Worm (Caenorhabditis elegans) whole organism, L1 larva: ENCODE measurements around the gene F10A3.11.
A peak's percentile ranks its signal among the peaks of the same experiment; 100 is the strongest.

ENCODE experiments used
- C04F5.9 ChIP-seq: sonication (generic microtip); optimal IDR thresholded peaks from 2 replicates; lab custom pipeline; 2016; ENCODE audit warnings: missing genetic modification characterization, missing compliant biosample characterization
- C34B4.2 ChIP-seq: sonication (generic microtip); optimal IDR thresholded peaks from 2 replicates; lab custom pipeline; 2017; ENCODE audit warnings: mild to moderate bottlenecking, missing genetic modification characterization, missing compliant biosample characterization
- F16B12.6 ChIP-seq: fragments of 150-350 bp; optimal IDR thresholded peaks from 2 replicates; lab custom pipeline; 2014; ENCODE audit warnings: missing biosample characterization, missing genetic modification characterization
- aha-1 ChIP-seq: fragments of 150-350 bp; optimal IDR thresholded peaks from 2 replicates; lab custom pipeline; 2014; ENCODE audit warnings: missing biosample characterization, missing genetic modification characterization
- alr-1 ChIP-seq: fragments of 200-800 bp; sonication (Bioruptor generic); optimal IDR thresholded peaks from 2 replicates; lab custom pipeline; 2018; ENCODE audit warnings: borderline replicate concordance, mild to moderate bottlenecking, missing genetic modification characterization, missing compliant biosample characterization
- blmp-1 ChIP-seq: fragments of 150-350 bp; optimal IDR thresholded peaks from 2 replicates; lab custom pipeline; 2014; ENCODE audit warnings: missing biosample characterization, missing genetic modification characterization
- ceh-63 ChIP-seq: fragments of 200-800 bp; sonication (Bioruptor generic); optimal IDR thresholded peaks from 2 replicates; lab custom pipeline; 2018; ENCODE audit warnings: mild to moderate bottlenecking, missing genetic modification characterization, missing compliant biosample characterization
- ceh-8 ChIP-seq: fragments of 200-800 bp; sonication (Bioruptor generic); optimal IDR thresholded peaks from 2 replicates; lab custom pipeline; 2018; ENCODE audit warnings: mild to moderate bottlenecking, missing genetic modification characterization, moderate library complexity, missing compliant biosample characterization
- ceh-88 ChIP-seq: fragments of 200-800 bp; sonication (Bioruptor generic); IDR thresholded peaks from 2 replicates; pipeline ENCODE4 v1.3.6; 2022; ENCODE audit warnings: missing genetic modification characterization, missing compliant biosample characterization
- ceh-90 ChIP-seq: sonication (generic microtip); optimal IDR thresholded peaks from 2 replicates; lab custom pipeline; 2016; ENCODE audit warnings: missing genetic modification characterization, missing compliant biosample characterization
- dpl-1 ChIP-seq, 3 experiments: fragments of 150-350 bp in 2 of 3; sonication (generic microtip) in 1 of 3; optimal IDR thresholded peaks; 2 replicates each; lab custom pipeline; 2014 to 2017; ENCODE audit warnings: missing biosample characterization in 3 of 3, missing genetic modification characterization in 3 of 3, missing genetic modification reagents in 3 of 3
- dsc-1 ChIP-seq: sonication (generic microtip); optimal IDR thresholded peaks from 2 replicates; lab custom pipeline; 2016; ENCODE audit warnings: mild to moderate bottlenecking, missing genetic modification characterization, missing compliant biosample characterization
- efl-1 ChIP-seq, 4 experiments: fragments of 150-350 bp; optimal IDR thresholded peaks in 3 of 4; peaks in 1 of 4; 1 replicate in 1 of 4; 2 replicates in 3 of 4; lab custom pipeline; 2014; ENCODE audit warnings: missing biosample characterization in 2 of 4, missing genetic modification characterization in 2 of 4, missing genetic modification reagents in 2 of 4
- egl-13 ChIP-seq: sonication (generic microtip); optimal IDR thresholded peaks from 2 replicates; lab custom pipeline; 2016; ENCODE audit warnings: missing genotype, missing genetic modification reagents, missing genetic modification characterization, missing compliant biosample characterization
- egl-27 ChIP-seq, 2 experiments: fragments of 150-350 bp in 1 of 2; sonication (generic microtip); optimal IDR thresholded peaks; 3 replicates each; lab custom pipeline; 2017 to 2018; ENCODE audit warnings: missing biosample characterization in 2 of 2, missing genetic modification characterization in 2 of 2, missing genetic modification reagents in 2 of 2
- elt-2 ChIP-seq: sonication (generic microtip); optimal IDR thresholded peaks from 2 replicates; lab custom pipeline; 2016; ENCODE audit warnings: missing genetic modification characterization, mild to moderate bottlenecking, inconsistent platforms, missing compliant biosample characterization, missing genetic modification reagents
- fkh-10 ChIP-seq: sonication (generic microtip); optimal IDR thresholded peaks from 2 replicates; lab custom pipeline; 2017; ENCODE audit warnings: missing biosample characterization, missing genetic modification reagents, missing genetic modification characterization
- fkh-8 ChIP-seq: sonication (generic microtip); optimal IDR thresholded peaks from 2 replicates; lab custom pipeline; 2016; ENCODE audit warnings: mild to moderate bottlenecking, missing genetic modification characterization, missing compliant biosample characterization
- fos-1 ChIP-seq: fragments of 150-350 bp; optimal IDR thresholded peaks from 2 replicates; lab custom pipeline; 2014; ENCODE audit warnings: missing biosample characterization, missing genetic modification characterization
- hlh-17 ChIP-seq: fragments of 200-800 bp; sonication (Bioruptor generic); optimal IDR thresholded peaks from 2 replicates; lab custom pipeline; 2018; ENCODE audit warnings: missing genetic modification characterization, mild to moderate bottlenecking, missing compliant biosample characterization, moderate library complexity, borderline replicate concordance
- irx-1 ChIP-seq: sonication (generic microtip); optimal IDR thresholded peaks from 2 replicates; lab custom pipeline; 2016; ENCODE audit warnings: missing genetic modification characterization, missing compliant biosample characterization
- jun-1 ChIP-seq: fragments of 150-350 bp; optimal IDR thresholded peaks from 2 replicates; lab custom pipeline; 2014; ENCODE audit warnings: missing biosample characterization, missing genetic modification reagents, missing genetic modification characterization
- lir-3 ChIP-seq: sonication (generic microtip); optimal IDR thresholded peaks from 2 replicates; lab custom pipeline; 2016; ENCODE audit warnings: mild to moderate bottlenecking, missing genetic modification characterization, moderate library complexity, missing compliant biosample characterization; ENCODE audit not compliant: poor library complexity
- lsy-2 ChIP-seq, 2 experiments: fragments of 150-350 bp; optimal IDR thresholded peaks; 2 replicates each; lab custom pipeline; 2014; ENCODE audit warnings: missing biosample characterization in 2 of 2, missing genetic modification characterization in 2 of 2
- mep-1 ChIP-seq: fragments of 150-350 bp; optimal IDR thresholded peaks from 2 replicates; lab custom pipeline; 2014; ENCODE audit warnings: missing biosample characterization, missing genetic modification characterization
- nhr-19 ChIP-seq: fragments of 200-800 bp; sonication (Bioruptor generic); conservative IDR thresholded peaks from 2 replicates; pipeline ENCODE4 v1.3.6; 2022; ENCODE audit warnings: missing genetic modification characterization, missing compliant biosample characterization
- nhr-20 ChIP-seq: sonication (generic microtip); optimal IDR thresholded peaks from 2 replicates; lab custom pipeline; 2016; ENCODE audit warnings: mild to moderate bottlenecking, missing genetic modification characterization, missing compliant biosample characterization
- nhr-237 ChIP-seq: fragments of 150-350 bp; optimal IDR thresholded peaks from 2 replicates; lab custom pipeline; 2014; ENCODE audit warnings: missing biosample characterization, missing genetic modification characterization
- nhr-47 ChIP-seq: sonication (generic microtip); optimal IDR thresholded peaks from 2 replicates; lab custom pipeline; 2016; ENCODE audit warnings: mild to moderate bottlenecking, missing genetic modification characterization, moderate library complexity, missing compliant biosample characterization
- nhr-71 ChIP-seq: sonication (generic microtip); optimal IDR thresholded peaks from 2 replicates; lab custom pipeline; 2016; ENCODE audit warnings: mild to moderate bottlenecking, missing genetic modification characterization, moderate library complexity, missing compliant biosample characterization
- nhr-77 ChIP-seq: fragments of 150-350 bp; optimal IDR thresholded peaks from 2 replicates; lab custom pipeline; 2014; ENCODE audit warnings: missing biosample characterization, missing genetic modification characterization
- nhr-85 ChIP-seq: sonication (generic microtip); peaks from one replicate; lab custom pipeline; 2016; ENCODE audit warnings: missing genetic modification characterization, inconsistent platforms, missing compliant biosample characterization
- pax-3 ChIP-seq: fragments of 200-800 bp; sonication (Bioruptor generic); optimal IDR thresholded peaks from 2 replicates; lab custom pipeline; 2018; ENCODE audit warnings: mild to moderate bottlenecking, missing genetic modification characterization, moderate library complexity, missing compliant biosample characterization
- pqm-1 ChIP-seq: sonication (generic microtip); optimal IDR thresholded peaks from 3 replicates; lab custom pipeline; 2017; ENCODE audit warnings: missing biosample characterization, missing genetic modification characterization
- skn-1 ChIP-seq: fragments of 150-350 bp; optimal IDR thresholded peaks from 2 replicates; lab custom pipeline; 2014; ENCODE audit warnings: missing biosample characterization, missing genetic modification characterization
- snpc-4 ChIP-seq: fragments of 150-350 bp; optimal IDR thresholded peaks from 2 replicates; lab custom pipeline; 2014; ENCODE audit warnings: missing biosample characterization, missing genetic modification characterization
- snu-23 ChIP-seq: sonication (generic microtip); optimal IDR thresholded peaks from 2 replicates; lab custom pipeline; 2016; ENCODE audit warnings: missing genetic modification characterization, missing compliant biosample characterization
- sox-4 ChIP-seq: sonication (generic microtip); optimal IDR thresholded peaks from 2 replicates; lab custom pipeline; 2016; ENCODE audit warnings: missing genetic modification characterization, missing compliant biosample characterization
- sup-37 ChIP-seq: fragments of 200-800 bp; sonication (Bioruptor generic); optimal IDR thresholded peaks from 2 replicates; lab custom pipeline; 2018; ENCODE audit warnings: mild to moderate bottlenecking, missing genetic modification characterization, missing compliant biosample characterization
- tbx-2 ChIP-seq: sonication (generic microtip); optimal IDR thresholded peaks from 2 replicates; lab custom pipeline; 2016; ENCODE audit warnings: missing genetic modification characterization, missing compliant biosample characterization
- tlp-1 ChIP-seq: fragments of 150-350 bp; optimal IDR thresholded peaks from 2 replicates; lab custom pipeline; 2014; ENCODE audit warnings: missing biosample characterization, missing genetic modification characterization
- unc-130 ChIP-seq: fragments of 150-350 bp; optimal IDR thresholded peaks from 2 replicates; lab custom pipeline; 2017; ENCODE audit warnings: missing biosample characterization, missing genetic modification characterization, inconsistent platforms
- zag-1 ChIP-seq: fragments of 150-350 bp; optimal IDR thresholded peaks from 2 replicates; lab custom pipeline; 2014; ENCODE audit warnings: missing biosample characterization, missing genetic modification characterization
- zip-4 ChIP-seq: fragments of 200-800 bp; sonication (Bioruptor generic); optimal IDR thresholded peaks from 2 replicates; lab custom pipeline; 2018; ENCODE audit warnings: mild to moderate bottlenecking, missing genetic modification characterization, moderate library complexity, missing compliant biosample characterization
- ztf-4 ChIP-seq: fragments of 150-350 bp; optimal IDR thresholded peaks from 2 replicates; lab custom pipeline; 2014; ENCODE audit warnings: missing biosample characterization, missing genetic modification characterization

Gene F10A3.11

ce11 chrV:16159594-16159993 lies 2.9 kb upstream of the F10A3.11 start, which contains the start of gene F10A3.17:
Gene F10A3.17 (minus strand): TSS chrV:16159694.
- TF ChIP-seq tbx-2 (tag; lab: Kevin White, UChicago) = no peak
- TF ChIP-seq sox-4 (tag; lab: Kevin White, UChicago) = no peak
- no peak for TF ChIP-seq C04F5.9 (tag; lab: Kevin White, UChicago)
- TF ChIP-seq ceh-90 = no peak
- no peak for TF ChIP-seq F16B12.6 (tag; lab: Kevin White, UChicago)
- TF ChIP-seq nhr-47 = no peak
- no peak for TF ChIP-seq blmp-1
- TF ChIP-seq nhr-19 (GFP tag; lab: Robert Waterston, UW) = no peak
- no peak for TF ChIP-seq nhr-20 (tag; lab: Kevin White, UChicago)
- no peak for TF ChIP-seq nhr-85 (tag; lab: Kevin White, UChicago)
- no peak for TF ChIP-seq fkh-10 (GFP tag; lab: Kevin White, UChicago)
- no peak for TF ChIP-seq elt-2 (tag; lab: Kevin White, UChicago)
- TF ChIP-seq fkh-8 (tag; lab: Kevin White, UChicago) = no peak
- TF ChIP-seq hlh-17 (GFP tag; lab: Kevin White, UChicago) = no peak
- no peak for TF ChIP-seq ceh-63 (GFP tag; lab: Kevin White, UChicago)
- TF ChIP-seq nhr-77 = no peak
- TF ChIP-seq mep-1 (tag; lab: Kevin White, UChicago) = no peak

- TF ChIP-seq snpc-4 (tag; lab: Kevin White, UChicago) (peak; percentile 2), zip-4 (GFP tag; lab: Kevin White, UChicago) (peak; percentile 79), skn-1 (peak; percentile 2), pqm-1 (no peak), elt-2 (tag; lab: Kevin White, UChicago) (peak; percentile 24), efl-1 (optimal IDR thresholded peaks at IDR 0.05; lab: Kevin White, UChicago) (peak in 1 of 2 experiments; percentile 9), efl-1 (GFP tag; optimal IDR thresholded peaks at IDR 0.05 in 1 of 2; lab: Kevin White, UChicago) (peak in 1 of 2 experiments; percentile 4), lsy-2 (tag; optimal IDR thresholded peaks at IDR 0.05; lab: Kevin White, UChicago) (no peak)
Observed at ce11 chrV:16160087-16160486, 2.4 kb upstream of the F10A3.11 start.

ce11 chrV:16163719-16164118 lies 1.2 kb downstream of the F10A3.11 start, which contains the start of gene F10A3.12:
Gene F10A3.12 (plus strand): TSS chrV:16164019.
- TF ChIP-seq zip-4 (GFP tag; lab: Kevin White, UChicago) = no peak
- TF ChIP-seq sup-37 (GFP tag; lab: Kevin White, UChicago) = no peak
- TF ChIP-seq jun-1 (tag; lab: Kevin White, UChicago) = no peak
- no peak for TF ChIP-seq tlp-1
- no peak for TF ChIP-seq nhr-237 (tag; lab: Kevin White, UChicago)
- no peak for TF ChIP-seq mep-1 (tag; lab: Kevin White, UChicago)
- TF ChIP-seq egl-27 (tag; optimal IDR thresholded peaks at IDR 0.05; lab: Kevin White, UChicago) = no peak
- TF ChIP-seq aha-1 (tag; lab: Kevin White, UChicago) = no peak
- no peak for TF ChIP-seq pax-3
- TF ChIP-seq snu-23 = no peak
- TF ChIP-seq unc-130 = no peak
- no peak for TF ChIP-seq egl-13 (tag; lab: Kevin White, UChicago)
- TF ChIP-seq pqm-1 = no peak
- TF ChIP-seq nhr-47 = no peak
- TF ChIP-seq C04F5.9 (tag; lab: Kevin White, UChicago) = no peak
- no peak for TF ChIP-seq elt-2 (tag; lab: Kevin White, UChicago)
- TF ChIP-seq zag-1 (tag; lab: Kevin White, UChicago) = no peak
- TF ChIP-seq ceh-8 = no peak
- no peak for TF ChIP-seq ztf-4

ce11 chrV:16165936-16166335 lies 3.5 kb downstream of the F10A3.11 start, which contains the start of gene str-108:
Gene str-108 (plus strand): TSS chrV:16166236.
- TF ChIP-seq C34B4.2 (tag; lab: Kevin White, UChicago) (no peak), dpl-1 (GFP tag; optimal IDR thresholded peaks at IDR 0.05; lab: Kevin White, UChicago) (no peak), aha-1 (tag; lab: Kevin White, UChicago) (no peak), dsc-1 (tag; lab: Kevin White, UChicago) (no peak), skn-1 (no peak), egl-13 (tag; lab: Kevin White, UChicago) (no peak), irx-1 (tag; lab: Kevin White, UChicago) (no peak), nhr-71 (no peak), fos-1 (no peak), alr-1 (tag; lab: Kevin White, UChicago) (no peak), nhr-77 (no peak), lir-3 (no peak), ceh-88 (no peak)
- TF ChIP-seq, all 84 proteins: peak for 0
